Worm (Caenorhabditis elegans) whole organism, L3 larva: ENCODE data around the gene col-81.

ENCODE experiments used
- aly-2 ChIP-seq: fragments of 150-350 bp; optimal IDR thresholded peaks from 2 replicates; lab custom pipeline; 2014; ENCODE audit warnings: missing biosample characterization, missing genetic modification characterization
- ama-1 ChIP-seq: fragments of 150-350 bp; optimal IDR thresholded peaks from 2 replicates; lab custom pipeline; 2018
- fkh-2 ChIP-seq: fragments of 150-350 bp; optimal IDR thresholded peaks from 2 replicates; lab custom pipeline; 2014; ENCODE audit warnings: missing biosample characterization, missing genetic modification reagents, missing genetic modification characterization
- jun-1 ChIP-seq: fragments of 150-350 bp; optimal IDR thresholded peaks from 2 replicates; lab custom pipeline; 2014; ENCODE audit warnings: missing biosample characterization, missing genetic modification reagents, missing genetic modification characterization
- nhr-11 ChIP-seq: fragments of 150-350 bp; optimal IDR thresholded peaks from 2 replicates; lab custom pipeline; 2014; ENCODE audit warnings: missing biosample characterization, missing genetic modification characterization
- pha-4 ChIP-seq: fragments of 150-350 bp; optimal IDR thresholded peaks from 2 replicates; lab custom pipeline; 2014; ENCODE audit warnings: missing biosample characterization, missing genetic modification reagents, missing genetic modification characterization
- skn-1 ChIP-seq: fragments of 150-350 bp; optimal IDR thresholded peaks from 2 replicates; lab custom pipeline; 2014; ENCODE audit warnings: missing biosample characterization, missing genetic modification characterization
- snpc-4 ChIP-seq: fragments of 150-350 bp; optimal IDR thresholded peaks from 2 replicates; lab custom pipeline; 2014; ENCODE audit warnings: missing biosample characterization, missing genetic modification characterization

- TF ChIP-seq fkh-2 (tag; lab: Kevin White, UChicago): no peak
- no peak for TF ChIP-seq nhr-11
- TF ChIP-seq pha-4: no peak
- no peak for TF ChIP-seq aly-2 (tag; lab: Kevin White, UChicago)
- no peak for TF ChIP-seq snpc-4
- TF ChIP-seq skn-1 (tag; lab: Kevin White, UChicago): no peak
- TF ChIP-seq ama-1 (lab: Kevin White, UChicago): no peak
- no peak for TF ChIP-seq jun-1 (tag; lab: Kevin White, UChicago)
Measured at ce11 chrII:10989180-10989579, 24.4 kb downstream of the col-81 start.
